Worm (Caenorhabditis elegans): ENCODE measurements around the gene vha-5.

DNA sequence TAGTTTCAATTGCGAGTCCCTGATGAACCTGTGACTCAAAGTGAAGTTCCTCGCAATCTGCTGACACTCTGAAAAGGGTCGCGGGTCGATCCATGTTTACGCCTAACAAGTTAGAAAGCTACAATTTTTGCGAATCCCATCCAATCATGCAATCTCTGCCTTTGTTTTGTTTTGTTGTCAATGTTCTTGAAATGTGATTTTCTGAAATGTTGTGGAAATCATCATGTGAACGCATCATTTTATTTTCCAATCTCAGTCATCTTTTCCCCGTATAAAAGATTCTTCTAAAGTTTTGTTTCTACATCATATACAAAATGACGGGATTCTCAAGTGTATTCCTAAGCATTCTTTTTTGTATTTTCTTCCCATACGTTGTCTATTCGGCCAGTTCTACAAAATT is 44.3 kb downstream of the vha-5 start, which contains the start of gene F17E9.4:
- TF ChIP-seq npax-4 (tag; optimal IDR thresholded peaks at IDR 0.05) (no peak), ceh-31 (tag; optimal IDR thresholded peaks at IDR 0.05) (no peak), C08G9.2 (tag; optimal IDR thresholded peaks at IDR 0.05) (no peak), ceh-6 (GFP tag; optimal IDR thresholded peaks at IDR 0.05) (no peak), pha-4 (tag; optimal IDR thresholded peaks at IDR 0.05) (no peak), pqm-1 (tag; optimal IDR thresholded peaks at IDR 0.05) (no peak)
